Fruit fly (Drosophila melanogaster) whole organism, wandering third instar larva: ENCODE data around the gene CG2983.

Experiments
- Abd-B ChIP-seq: fragments of >200 bp; optimal IDR thresholded peaks from 2 replicates; lab custom pipeline; 2017; ENCODE audit warnings: missing biosample characterization, missing genetic modification characterization
- CG32264 ChIP-seq: fragments of 200-800 bp; sonication (Bioruptor generic); optimal IDR thresholded peaks from 2 replicates; lab custom pipeline; 2016; ENCODE audit warnings: missing biosample characterization, missing genetic modification characterization
- CG9705 ChIP-seq: fragments of 200-800 bp; sonication (Bioruptor generic); optimal IDR thresholded peaks from 2 replicates; lab custom pipeline; 2018; ENCODE audit warnings: missing biosample characterization, mild to moderate bottlenecking, missing genetic modification characterization
- CrebA ChIP-seq: fragments of 200-800 bp; sonication (Bioruptor generic); optimal IDR thresholded peaks from 2 replicates; lab custom pipeline; 2016; ENCODE audit warnings: missing biosample characterization, mild to moderate bottlenecking, missing genetic modification characterization, borderline replicate concordance
- Dfd ChIP-seq: fragments of >200 bp; optimal IDR thresholded peaks from 2 replicates; lab custom pipeline; 2017; ENCODE audit warnings: missing biosample characterization, missing genetic modification characterization
- Dif ChIP-seq: fragments of 200-275, 200-300 bp; sonication (Bioruptor generic); optimal IDR thresholded peaks from 2 replicates; lab custom pipeline; 2018; ENCODE audit warnings: missing biosample characterization, missing genetic modification characterization; ENCODE audit not compliant: partially characterized antibody
- GATAd ChIP-seq: sonication (Bioruptor generic); optimal IDR thresholded peaks from 2 replicates; lab custom pipeline; 2016; ENCODE audit warnings: missing biosample characterization, missing genetic modification characterization
- HLH106 ChIP-seq: fragments of 200-800 bp; optimal IDR thresholded peaks from 3 replicates; lab custom pipeline; 2019; ENCODE audit warnings: missing biosample characterization, mild to moderate bottlenecking, missing genetic modification characterization, moderate library complexity
- Hnf4 ChIP-seq: fragments of 200-800 bp; sonication (Bioruptor generic); optimal IDR thresholded peaks from 2 replicates; lab custom pipeline; 2016; ENCODE audit warnings: missing biosample characterization, mild to moderate bottlenecking, missing genetic modification characterization
- Hr78 ChIP-seq: fragments of >200 bp; optimal IDR thresholded peaks from 2 replicates; lab custom pipeline; 2017; ENCODE audit warnings: missing biosample characterization, missing genetic modification characterization
- Hr83 ChIP-seq: fragments of 200-300 bp; sonication (Bioruptor generic); optimal IDR thresholded peaks from 2 replicates; lab custom pipeline; 2016; ENCODE audit warnings: missing biosample characterization, mild to moderate bottlenecking, missing genetic modification characterization, moderate library complexity; ENCODE audit not compliant: poor library complexity, severe bottlenecking
- Jra ChIP-seq: sonication (Bioruptor generic); optimal IDR thresholded peaks from 2 replicates; lab custom pipeline; 2016; ENCODE audit warnings: missing biosample characterization, missing genetic modification characterization
- Mio ChIP-seq: sonication (Bioruptor generic); optimal IDR thresholded peaks from 2 replicates; lab custom pipeline; 2016; ENCODE audit warnings: missing biosample characterization, missing genetic modification characterization
- Myc ChIP-seq: fragments of >200 bp; optimal IDR thresholded peaks from 2 replicates; lab custom pipeline; 2017
- N ChIP-seq: fragments of >200 bp; optimal IDR thresholded peaks from 2 replicates; lab custom pipeline; 2018; ENCODE audit warnings: missing biosample characterization, missing external identifiers, missing genetic modification characterization
- OdsH ChIP-seq: fragments of 200-800 bp; sonication (Bioruptor generic); optimal IDR thresholded peaks from 2 replicates; lab custom pipeline; 2016; ENCODE audit warnings: missing biosample characterization, mild to moderate bottlenecking, missing genetic modification characterization
- Rel ChIP-seq, 2 experiments: fragments of 200-800 bp; sonication (Bioruptor generic) in 1 of 2; optimal IDR thresholded peaks; 2 replicates in 1 of 2; 3 replicates in 1 of 2; lab custom pipeline; 2016 to 2019; ENCODE audit warnings: mild to moderate bottlenecking in 2 of 2, missing biosample characterization in 2 of 2, missing genetic modification characterization in 2 of 2, moderate library complexity in 1 of 2
- Sp1 ChIP-seq: fragments of 200-800 bp; sonication (Bioruptor generic); optimal IDR thresholded peaks from 3 replicates; lab custom pipeline; 2019; ENCODE audit warnings: missing biosample characterization, mild to moderate bottlenecking, missing genetic modification characterization, moderate library complexity
- Vsx2 ChIP-seq: fragments of 200-300, 225-300 bp; sonication (Bioruptor generic); optimal IDR thresholded peaks from 2 replicates; lab custom pipeline; 2018; ENCODE audit warnings: missing biosample characterization, missing genetic modification characterization; ENCODE audit not compliant: partially characterized antibody
- br ChIP-seq: fragments of 200-800 bp; sonication (Bioruptor generic); optimal IDR thresholded peaks from 2 replicates; lab custom pipeline; 2016; ENCODE audit warnings: missing biosample characterization, missing genetic modification characterization
- brk ChIP-seq: fragments of 200-800 bp; sonication (Bioruptor generic); optimal IDR thresholded peaks from 2 replicates; lab custom pipeline; 2016; ENCODE audit warnings: missing biosample characterization, mild to moderate bottlenecking, missing genetic modification characterization
- dl ChIP-seq, 2 experiments: fragments of 175-275, 200-275 bp in 1 of 2; fragments of 200-275 bp in 1 of 2; sonication (Bioruptor generic); optimal IDR thresholded peaks; lab custom pipeline; 2018; ENCODE audit warnings: mild to moderate bottlenecking in 2 of 2, missing biosample characterization in 2 of 2, missing genetic modification characterization in 2 of 2, moderate library complexity in 2 of 2; ENCODE audit not compliant: partially characterized antibody in 2 of 2, insufficient read depth in 1 of 2
- dmrt93B ChIP-seq: fragments of 200-800 bp; sonication (Bioruptor generic); optimal IDR thresholded peaks from 2 replicates; lab custom pipeline; 2018; ENCODE audit warnings: missing biosample characterization, mild to moderate bottlenecking, missing genetic modification characterization
- dsf ChIP-seq: sonication (Bioruptor generic); optimal IDR thresholded peaks from 2 replicates; lab custom pipeline; 2016; ENCODE audit warnings: missing biosample characterization, missing genetic modification characterization, borderline replicate concordance
- ey ChIP-seq: fragments of 200-800 bp; sonication (Bioruptor generic); optimal IDR thresholded peaks from 2 replicates; lab custom pipeline; 2016; ENCODE audit warnings: missing biosample characterization, missing genetic modification characterization
- foxo ChIP-seq, 2 experiments: fragments of 200-800 bp; sonication (Bioruptor generic); optimal IDR thresholded peaks; 2 replicates in 1 of 2; 3 replicates in 1 of 2; lab custom pipeline; 2016 to 2017; ENCODE audit warnings: missing biosample characterization in 2 of 2, missing genetic modification characterization in 2 of 2
- fru ChIP-seq: fragments of 200-800 bp; sonication (Bioruptor generic); optimal IDR thresholded peaks from 3 replicates; lab custom pipeline; 2016; ENCODE audit warnings: missing biosample characterization, mild to moderate bottlenecking, missing genetic modification characterization
- h ChIP-seq: fragments of 200-800 bp; sonication (Bioruptor generic); optimal IDR thresholded peaks from 3 replicates; lab custom pipeline; 2016; ENCODE audit warnings: missing biosample characterization, mild to moderate bottlenecking, missing genetic modification characterization
- jim ChIP-seq: fragments of 175-275, 200-325 bp; sonication (Bioruptor generic); optimal IDR thresholded peaks from 2 replicates; lab custom pipeline; 2016; ENCODE audit warnings: missing biosample characterization, mild to moderate bottlenecking, missing genetic modification characterization
- lola ChIP-seq: fragments of >200 bp; optimal IDR thresholded peaks from 2 replicates; lab custom pipeline; 2017; ENCODE audit warnings: missing biosample characterization, missing genetic modification characterization
- pan ChIP-seq: fragments of >200 bp; optimal IDR thresholded peaks from 2 replicates; lab custom pipeline; 2017
- psq ChIP-seq: fragments of 200-800 bp; sonication (Bioruptor generic); optimal IDR thresholded peaks from 3 replicates; lab custom pipeline; 2017; ENCODE audit warnings: missing biosample characterization, mild to moderate bottlenecking, missing genetic modification characterization, moderate library complexity
- rgr ChIP-seq: fragments of 200-800 bp; sonication (Bioruptor generic); optimal IDR thresholded peaks from 3 replicates; lab custom pipeline; 2016; ENCODE audit warnings: missing biosample characterization, mild to moderate bottlenecking, missing genetic modification characterization
- sage ChIP-seq: fragments of 200-800 bp; sonication (Bioruptor generic); optimal IDR thresholded peaks from 2 replicates; lab custom pipeline; 2016; ENCODE audit warnings: missing biosample characterization, mild to moderate bottlenecking, missing genetic modification characterization
- sv ChIP-seq: fragments of 200-800 bp; sonication (Bioruptor generic); optimal IDR thresholded peaks from 3 replicates; lab custom pipeline; 2016; ENCODE audit warnings: missing biosample characterization, missing genetic modification characterization
- tai ChIP-seq: sonication (Bioruptor generic); optimal IDR thresholded peaks from 2 replicates; lab custom pipeline; 2016; ENCODE audit warnings: missing biosample characterization, missing genetic modification characterization
- usp ChIP-seq: fragments of >200 bp; optimal IDR thresholded peaks from 2 replicates; lab custom pipeline; 2017; ENCODE audit warnings: missing biosample characterization, missing genetic modification characterization
- woc ChIP-seq: sonication (Bioruptor generic); optimal IDR thresholded peaks from 2 replicates; lab custom pipeline; 2016; ENCODE audit warnings: missing biosample characterization, mild to moderate bottlenecking, missing genetic modification characterization

The CG2983 gene

dm6 chr2L:2878188-2878587 lies 30.8 kb downstream of the CG2983 start, which contains the start of the genes Prx6a and Sbat:
TSS of gene Prx6a (minus strand) at chr2L:2878232.
TSS of gene Sbat (plus strand) at chr2L:2878344.
- TF ChIP-seq sv (no peak), dl (GFP tag; optimal IDR thresholded peaks at IDR 0.05; lab: Kevin White, UChicago; ENCODE audit: insufficient read depth in 1 of 2, partially characterized antibody in 2 of 2) (no peak), ey (GFP tag; lab: Kevin White, UChicago) (peak; percentile 74), Hr83 (GFP tag; lab: Kevin White, UChicago) (no peak), Hnf4 (GFP tag; lab: Kevin White, UChicago) (peak; percentile 70), lola (GFP tag; lab: Kevin White, UChicago) (no peak), br (peak; percentile 70), Mio (GFP tag; lab: Kevin White, UChicago) (no peak), fru (peak; percentile 77), woc (GFP tag; lab: Kevin White, UChicago) (peak; percentile 86), Hr78 (GFP tag; lab: Kevin White, UChicago) (no peak), tai (GFP tag; lab: Kevin White, UChicago) (no peak), usp (GFP tag; lab: Kevin White, UChicago) (no peak), dmrt93B (GFP tag; lab: Kevin White, UChicago) (peak; percentile 59), jim (no peak), CG9705 (GFP tag; lab: Kevin White, UChicago) (peak; percentile 83), dsf (GFP tag; lab: Kevin White, UChicago) (no peak), h (peak; percentile 81), HLH106 (peak; percentile 90), pan (lab: Kevin White, UChicago) (no peak), Sp1 (GFP tag; lab: Kevin White, UChicago) (peak; percentile 76), Jra (GFP tag; lab: Kevin White, UChicago) (peak; percentile 49), sage (GFP tag; lab: Kevin White, UChicago) (no peak), OdsH (GFP tag; lab: Kevin White, UChicago) (peak; percentile 50), rgr (GFP tag; lab: Kevin White, UChicago) (peak; percentile 79), foxo (GFP tag; optimal IDR thresholded peaks at IDR 0.05; lab: Kevin White, UChicago) (peak in 1 of 2 experiments; percentile 73), psq (GFP tag; lab: Kevin White, UChicago) (peak; percentile 26), Vsx2 (GFP tag; lab: Kevin White, UChicago) (no peak), Rel (GFP tag; optimal IDR thresholded peaks at IDR 0.05; lab: Kevin White, UChicago) (no peak), Rel (tag; optimal IDR thresholded peaks at IDR 0.05; lab: Kevin White, UChicago) (peak; percentile 63), Abd-B (no peak), Myc (lab: Kevin White, UChicago) (peak; percentile 4)

- TF ChIP-seq br (peak; percentile 51), sage (GFP tag; lab: Kevin White, UChicago) (no peak), brk (GFP tag; lab: Kevin White, UChicago) (no peak), woc (GFP tag; lab: Kevin White, UChicago) (peak; percentile 20), ey (GFP tag; lab: Kevin White, UChicago) (peak; percentile 71), dsf (GFP tag; lab: Kevin White, UChicago) (no peak), CG9705 (GFP tag; lab: Kevin White, UChicago) (peak; percentile 6), h (peak; percentile 46), Myc (lab: Kevin White, UChicago) (peak; percentile 66), lola (GFP tag; lab: Kevin White, UChicago) (no peak), Dfd (GFP tag; lab: Kevin White, UChicago) (no peak), usp (GFP tag; lab: Kevin White, UChicago) (no peak), dmrt93B (GFP tag; lab: Kevin White, UChicago) (no peak), Sp1 (GFP tag; lab: Kevin White, UChicago) (peak; percentile 62), psq (GFP tag; lab: Kevin White, UChicago) (no peak), HLH106 (peak; percentile 58), foxo (GFP tag; optimal IDR thresholded peaks at IDR 0.05; lab: Kevin White, UChicago) (peak in 1 of 2 experiments; percentile 81), Rel (GFP tag; optimal IDR thresholded peaks at IDR 0.05; lab: Kevin White, UChicago) (no peak), Rel (tag; optimal IDR thresholded peaks at IDR 0.05; lab: Kevin White, UChicago) (peak; percentile 32), Mio (GFP tag; lab: Kevin White, UChicago) (no peak), Abd-B (no peak), Hr83 (GFP tag; lab: Kevin White, UChicago) (no peak), Hr78 (GFP tag; lab: Kevin White, UChicago) (no peak), pan (lab: Kevin White, UChicago) (no peak), CrebA (GFP tag; lab: Kevin White, UChicago) (no peak), OdsH (GFP tag; lab: Kevin White, UChicago) (peak; percentile 43), Hnf4 (GFP tag; lab: Kevin White, UChicago) (peak; percentile 20), fru (peak; percentile 53), rgr (GFP tag; lab: Kevin White, UChicago) (peak; percentile 53), CG32264 (GFP tag; lab: Kevin White, UChicago) (no peak), jim (no peak), Dif (no peak), Vsx2 (GFP tag; lab: Kevin White, UChicago) (no peak), GATAd (GFP tag; lab: Kevin White, UChicago) (no peak), sv (peak; percentile 64), Jra (GFP tag; lab: Kevin White, UChicago) (no peak), tai (GFP tag; lab: Kevin White, UChicago) (no peak), dl (GFP tag; optimal IDR thresholded peaks at IDR 0.05; lab: Kevin White, UChicago; ENCODE audit: insufficient read depth in 1 of 2, partially characterized antibody in 2 of 2) (no peak), N (GFP tag; lab: Kevin White, UChicago) (no peak)
Observed at dm6 chr2L:2878859-2879258, 31.4 kb downstream of the CG2983 start, which contains the start of gene RabGGTb. TSS of gene RabGGTb (plus strand) at chr2L:2879112.
